Worm (Caenorhabditis elegans): Measurements from ENCODE around the gene gldi-9.

gldi-9 gene

ce11 chrIII:2768635-2769034 lies 12.5 kb upstream of the gldi-9 start, which contains the start of gene swsn-3 (continued):
- TF ChIP-seq unc-3 (GFP tag; conservative IDR thresholded peaks at IDR 0.05) = 0 out of 2 replicates have a peak, but pooled peaks have one; percentile 45
- TF ChIP-seq unc-3 (tag; optimal IDR thresholded peaks at IDR 0.05) = peak; percentile 79
- TF ChIP-seq T23F11.4 (GFP tag; optimal IDR thresholded peaks at IDR 0.05) = peak; percentile 70
- peak; percentile 54 for TF ChIP-seq pqm-1 (tag; optimal IDR thresholded peaks at IDR 0.05)
- peak; percentile 91 for TF ChIP-seq ceh-34 (tag; optimal IDR thresholded peaks at IDR 0.05)
- TF ChIP-seq odd-2 (tag; optimal IDR thresholded peaks at IDR 0.05) = peak; percentile 84
- peak; percentile 69 for TF ChIP-seq lin-11 (tag; optimal IDR thresholded peaks at IDR 0.05)
- peak; percentile 95 for TF ChIP-seq K09A11.1 (tag; optimal IDR thresholded peaks at IDR 0.05; ENCODE audit: insufficient read depth)
- no peak for TF ChIP-seq elt-4 (tag; optimal IDR thresholded peaks at IDR 0.05)
- peak; percentile 74 for TF ChIP-seq C38D4.7 (GFP tag; optimal IDR thresholded peaks at IDR 0.05)
- TF ChIP-seq unc-86 (tag; optimal IDR thresholded peaks at IDR 0.05) = peak; percentile 91
- peak; percentile 93 for TF ChIP-seq rnt-1 (tag; optimal IDR thresholded peaks at IDR 0.05)
- TF ChIP-seq hlh-6 (tag; optimal IDR thresholded peaks at IDR 0.05) = peak; percentile 79
- TF ChIP-seq ahr-1 (tag; optimal IDR thresholded peaks at IDR 0.05) = peak; percentile 81
- peak; percentile 86 for TF ChIP-seq sox-4 (tag; optimal IDR thresholded peaks at IDR 0.05)
- peak; percentile 75 for TF ChIP-seq C08G9.2 (tag; optimal IDR thresholded peaks at IDR 0.05)
- TF ChIP-seq sox-2 (GFP tag; IDR thresholded peaks at IDR 0.05) = peak; percentile 57
- peak; percentile 90 for TF ChIP-seq F13H6.1 (tag; optimal IDR thresholded peaks at IDR 0.05)
- TF ChIP-seq ceh-19 (GFP tag; optimal IDR thresholded peaks at IDR 0.05) = peak; percentile 25
- TF ChIP-seq unc-42 (tag; optimal IDR thresholded peaks at IDR 0.05) = peak; percentile 80
- TF ChIP-seq nhr-11 (tag; optimal IDR thresholded peaks at IDR 0.05) = no peak
- TF ChIP-seq che-1 (tag; optimal IDR thresholded peaks at IDR 0.05) = peak; percentile 79
- TF ChIP-seq pha-2 (tag; optimal IDR thresholded peaks at IDR 0.05) = peak; percentile 83
- peak; percentile 77 for TF ChIP-seq pat-9 (tag; optimal IDR thresholded peaks at IDR 0.05)

ce11 chrIII:2760726-2761125 lies 4.6 kb upstream of the gldi-9 start, which contains the start of gene pho-9:
TSS of gene pho-9 (minus strand) at chrIII:2760816.
- no peak for TF ChIP-seq npax-4 (tag; optimal IDR thresholded peaks at IDR 0.05)
- TF ChIP-seq elt-2 (tag; optimal IDR thresholded peaks at IDR 0.05) = peak; percentile 50

- TF ChIP-seq hlh-13 (GFP tag; optimal IDR thresholded peaks at IDR 0.05) = no peak
- TF ChIP-seq odd-2 (tag; optimal IDR thresholded peaks at IDR 0.05) = no peak
- no peak for TF ChIP-seq ceh-48 (tag; optimal IDR thresholded peaks at IDR 0.05)
- TF ChIP-seq hlh-15 (tag; optimal IDR thresholded peaks at IDR 0.05) = no peak
- no peak for TF ChIP-seq ama-1 (optimal IDR thresholded peaks at IDR 0.05)
- no peak for TF ChIP-seq K02D7.2 (tag; optimal IDR thresholded peaks at IDR 0.05)
- no peak for TF ChIP-seq gmeb-2 (tag; optimal IDR thresholded peaks at IDR 0.05)
- TF ChIP-seq che-1 (tag; optimal IDR thresholded peaks at IDR 0.05) = no peak
- no peak for TF ChIP-seq ceh-34 (tag; optimal IDR thresholded peaks at IDR 0.05)
- TF ChIP-seq ets-4 (tag; optimal IDR thresholded peaks at IDR 0.05) = no peak
- no peak for TF ChIP-seq pat-9 (tag; optimal IDR thresholded peaks at IDR 0.05)
- no peak for TF ChIP-seq ceh-31 (tag; optimal IDR thresholded peaks at IDR 0.05)
- no peak for TF ChIP-seq pros-1 (tag; optimal IDR thresholded peaks at IDR 0.05)
- TF ChIP-seq dve-1 (tag; optimal IDR thresholded peaks at IDR 0.05) = no peak
- TF ChIP-seq fkh-10 (GFP tag; optimal IDR thresholded peaks at IDR 0.05) = no peak
- no peak for TF ChIP-seq ceh-19 (GFP tag; optimal IDR thresholded peaks at IDR 0.05)
These were observed 3.1 kb upstream of the gldi-9 start for ce11 chrIII:2759308-2759707.

- TF ChIP-seq ztf-16 (tag; optimal IDR thresholded peaks at IDR 0.05) (no peak), dve-1 (tag; optimal IDR thresholded peaks at IDR 0.05) (no peak), hlh-15 (tag; optimal IDR thresholded peaks at IDR 0.05) (no peak), ceh-18 (tag; optimal IDR thresholded peaks at IDR 0.05) (no peak), ceh-48 (tag; optimal IDR thresholded peaks at IDR 0.05) (no peak)
These were observed 1.9 kb upstream of the gldi-9 start for ce11 chrIII:2758092-2758491.

All from whole organism, late embryonic.